Worm (Caenorhabditis elegans) whole organism, young adult: ENCODE results near the gene K08H2.5.

Experiments used
- C06A6.2 ChIP-seq: fragments of 200-800 bp; sonication (Bioruptor generic); conservative IDR thresholded peaks from 2 replicates; pipeline ENCODE4 v1.3.6; 2022; ENCODE audit warnings: missing genetic modification characterization, missing compliant biosample characterization
- C17E4.6 ChIP-seq: fragments of 200-800 bp; sonication (Bioruptor generic); IDR thresholded peaks from 2 replicates; pipeline ENCODE4 v1.3.6; 2022; ENCODE audit warnings: missing genetic modification reagents, missing genetic modification characterization, missing compliant biosample characterization
- F10E7.11 ChIP-seq: sonication (generic microtip); optimal IDR thresholded peaks from 2 replicates; lab custom pipeline; 2017; ENCODE audit warnings: mild to moderate bottlenecking, missing genetic modification characterization, moderate library complexity, missing compliant biosample characterization
- F57A8.1 ChIP-seq: fragments of 200-800 bp; sonication (Bioruptor generic); optimal IDR thresholded peaks from 2 replicates; lab custom pipeline; 2018; ENCODE audit warnings: mild to moderate bottlenecking, missing genetic modification characterization, moderate library complexity, missing compliant biosample characterization
- F57C9.4 ChIP-seq: sonication (generic microtip); optimal IDR thresholded peaks from 2 replicates; lab custom pipeline; 2017; ENCODE audit warnings: mild to moderate bottlenecking, missing genetic modification characterization, missing compliant biosample characterization
- T07F8.4 ChIP-seq: sonication (generic microtip); optimal IDR thresholded peaks from 2 replicates; lab custom pipeline; 2016; ENCODE audit warnings: mild to moderate bottlenecking, missing genetic modification characterization, moderate library complexity, missing compliant biosample characterization
- Y53G8AR.9 ChIP-seq: fragments of 200-800 bp; sonication (Bioruptor generic); conservative IDR thresholded peaks from 2 replicates; pipeline ENCODE4 v1.3.6; 2022; ENCODE audit warnings: missing genetic modification reagents, missing genetic modification characterization, missing compliant biosample characterization
- Y56A3A.18 ChIP-seq: fragments of 200-800 bp; sonication (Bioruptor generic); IDR thresholded peaks from 2 replicates; pipeline ENCODE4 v1.3.6; 2022; ENCODE audit warnings: missing genetic modification reagents, missing genetic modification characterization, missing compliant biosample characterization
- ZK185.1 ChIP-seq: sonication (generic microtip); optimal IDR thresholded peaks from 2 replicates; lab custom pipeline; 2016; ENCODE audit warnings: mild to moderate bottlenecking, missing genetic modification characterization, missing compliant biosample characterization; ENCODE audit not compliant: poor library complexity, severe bottlenecking
- bed-1 ChIP-seq: fragments of 200-800 bp; sonication (Bioruptor generic); IDR thresholded peaks from 2 replicates; pipeline ENCODE4 v1.3.6; 2022; ENCODE audit warnings: missing genetic modification reagents, missing genetic modification characterization, missing compliant biosample characterization
- ceh-40 ChIP-seq: fragments of 200-800 bp; sonication (Bioruptor generic); IDR thresholded peaks from 2 replicates; pipeline ENCODE4 v1.3.6; 2022; ENCODE audit warnings: missing genetic modification characterization, missing compliant biosample characterization
- ceh-58 ChIP-seq: fragments of 200-800 bp; sonication (Bioruptor generic); IDR thresholded peaks from 2 replicates; pipeline ENCODE4 v1.3.6; 2022; ENCODE audit warnings: missing genetic modification characterization, missing compliant biosample characterization
- fkh-3 ChIP-seq: sonication (generic microtip); optimal IDR thresholded peaks from 2 replicates; lab custom pipeline; 2016; ENCODE audit warnings: mild to moderate bottlenecking, missing genetic modification characterization, missing compliant biosample characterization
- hlh-12 ChIP-seq: sonication (generic microtip); optimal IDR thresholded peaks from 2 replicates; lab custom pipeline; 2016; ENCODE audit warnings: missing genetic modification characterization, missing compliant biosample characterization
- hmg-1.2 ChIP-seq: fragments of 200-800 bp; sonication (Bioruptor generic); IDR thresholded peaks from 2 replicates; pipeline ENCODE4 v1.3.6; 2022; ENCODE audit warnings: missing genetic modification reagents, missing genetic modification characterization, missing compliant biosample characterization
- hrde-1 ChIP-seq: sonication (generic microtip); optimal IDR thresholded peaks from 2 replicates; lab custom pipeline; 2016; ENCODE audit warnings: missing genetic modification characterization, mild to moderate bottlenecking, missing compliant biosample characterization, moderate library complexity, missing genotype, missing genetic modification reagents, borderline replicate concordance
- hsf-1 ChIP-seq: fragments of 200-800 bp; sonication (Bioruptor generic); IDR thresholded peaks from 2 replicates; pipeline ENCODE4 v1.3.6; 2022; ENCODE audit warnings: missing genetic modification reagents, missing genetic modification characterization, missing compliant biosample characterization
- lin-26 ChIP-seq: fragments of 200-800 bp; sonication (Bioruptor generic); IDR thresholded peaks from 2 replicates; pipeline ENCODE4 v1.3.6; 2022; ENCODE audit warnings: missing genetic modification reagents, missing genetic modification characterization, missing compliant biosample characterization
- lin-54 ChIP-seq: fragments of 200-800 bp; sonication (Bioruptor generic); optimal IDR thresholded peaks from 2 replicates; lab custom pipeline; 2018; ENCODE audit warnings: mild to moderate bottlenecking, missing genetic modification characterization, missing compliant biosample characterization
- lsl-1 ChIP-seq: fragments of 200-800 bp; sonication (Bioruptor generic); optimal IDR thresholded peaks from 2 replicates; lab custom pipeline; 2018; ENCODE audit warnings: mild to moderate bottlenecking, missing genetic modification characterization, moderate library complexity, missing compliant biosample characterization
- madf-10 ChIP-seq: sonication (generic microtip); optimal IDR thresholded peaks from 2 replicates; lab custom pipeline; 2016; ENCODE audit warnings: mild to moderate bottlenecking, missing genetic modification characterization, missing compliant biosample characterization
- madf-3 ChIP-seq: fragments of 200-800 bp; sonication (Bioruptor generic); IDR thresholded peaks from 2 replicates; pipeline ENCODE4 v1.3.6; 2022; ENCODE audit warnings: missing genetic modification reagents, missing genetic modification characterization, missing compliant biosample characterization
- madf-6 ChIP-seq: fragments of 200-800 bp; sonication (Bioruptor generic); IDR thresholded peaks from 2 replicates; pipeline ENCODE4 v1.3.6; 2022; ENCODE audit warnings: missing genetic modification reagents, missing genetic modification characterization, missing compliant biosample characterization
- mcd-1 ChIP-seq: fragments of 200-800 bp; sonication (Bioruptor generic); IDR thresholded peaks from 2 replicates; pipeline ENCODE4 v1.3.6; 2022; ENCODE audit warnings: missing genetic modification reagents, missing genetic modification characterization, missing compliant biosample characterization
- nfya-1 ChIP-seq: sonication (generic microtip); optimal IDR thresholded peaks from 2 replicates; lab custom pipeline; 2017; ENCODE audit warnings: antibody characterized with exemption, missing compliant biosample characterization, missing genetic modification characterization, borderline replicate concordance; ENCODE audit not compliant: insufficient read depth
- nhr-120 ChIP-seq: fragments of 200-800 bp; sonication (Bioruptor generic); IDR thresholded peaks from 2 replicates; pipeline ENCODE4 v1.3.6; 2022; ENCODE audit warnings: missing genetic modification characterization, missing compliant biosample characterization
- nhr-179 ChIP-seq: sonication (generic microtip); optimal IDR thresholded peaks from 2 replicates; lab custom pipeline; 2016; ENCODE audit warnings: mild to moderate bottlenecking, missing genetic modification characterization, missing compliant biosample characterization
- nhr-90 ChIP-seq: sonication (generic microtip); optimal IDR thresholded peaks from 2 replicates; lab custom pipeline; 2016; ENCODE audit warnings: missing genotype, mild to moderate bottlenecking, missing genetic modification characterization, missing compliant biosample characterization
- pbrm-1 ChIP-seq: fragments of 200-800 bp; sonication (Bioruptor generic); IDR thresholded peaks from 2 replicates; pipeline ENCODE4 v1.3.6; 2022; ENCODE audit warnings: missing genetic modification reagents, missing genetic modification characterization, missing compliant biosample characterization
- rec-8 ChIP-seq, 2 experiments: sonication (generic microtip); optimal IDR thresholded peaks; 2 replicates each; lab custom pipeline; 2016; ENCODE audit warnings: mild to moderate bottlenecking in 2 of 2, missing genetic modification characterization in 2 of 2, missing genetic modification reagents in 2 of 2, missing genotype in 2 of 2, missing biosample characterization in 1 of 2, missing compliant biosample characterization in 1 of 2, moderate library complexity in 1 of 2
- sea-2 ChIP-seq: fragments of 200-800 bp; sonication (Bioruptor generic); IDR thresholded peaks from 2 replicates; pipeline ENCODE4 v1.3.6; 2022; ENCODE audit warnings: missing genetic modification characterization, missing compliant biosample characterization
- snpc-3.4 ChIP-seq: sonication (generic microtip); optimal IDR thresholded peaks from 2 replicates; lab custom pipeline; 2017; ENCODE audit warnings: missing genetic modification characterization, mild to moderate bottlenecking, missing compliant biosample characterization, antibody characterized with exemption, moderate library complexity, missing genotype, missing genetic modification reagents
- snpc-4 ChIP-seq, 5 experiments: fragments of 150-350 bp in 1 of 5; sonication (generic microtip) in 4 of 5; optimal IDR thresholded peaks; 2 replicates each; lab custom pipeline; 2014 to 2018; ENCODE audit warnings: missing genetic modification characterization in 5 of 5, missing biosample characterization in 3 of 5, antibody characterized with exemption in 2 of 5, mild to moderate bottlenecking in 2 of 5, missing compliant biosample characterization in 2 of 5, missing genotype in 2 of 5, moderate library complexity in 2 of 5, missing genetic modification reagents in 1 of 5
- somi-1 ChIP-seq: fragments of 200-800 bp; sonication (Bioruptor generic); optimal IDR thresholded peaks from 2 replicates; lab custom pipeline; 2018; ENCODE audit warnings: mild to moderate bottlenecking, missing genetic modification characterization, missing compliant biosample characterization
- sptf-2 ChIP-seq: fragments of 200-800 bp; sonication (Bioruptor generic); optimal IDR thresholded peaks from 2 replicates; lab custom pipeline; 2018; ENCODE audit warnings: mild to moderate bottlenecking, missing genetic modification characterization, missing compliant biosample characterization
- tbp1 ChIP-seq: fragments of 200-800 bp; sonication (Bioruptor generic); optimal IDR thresholded peaks from 2 replicates; lab custom pipeline; 2018; ENCODE audit warnings: mild to moderate bottlenecking, missing genetic modification characterization, missing compliant biosample characterization
- unc-130 ChIP-seq: sonication (generic microtip); optimal IDR thresholded peaks from 2 replicates; lab custom pipeline; 2016; ENCODE audit warnings: missing genetic modification reagents, missing genetic modification characterization, missing compliant biosample characterization
- zim-3 ChIP-seq: sonication (generic microtip); optimal IDR thresholded peaks from 2 replicates; lab custom pipeline; 2017; ENCODE audit warnings: mild to moderate bottlenecking, missing genetic modification characterization, moderate library complexity, missing compliant biosample characterization
- ztf-26 ChIP-seq: sonication (generic microtip); optimal IDR thresholded peaks from 2 replicates; lab custom pipeline; 2017; ENCODE audit warnings: missing genetic modification characterization, missing compliant biosample characterization
- ztf-3 ChIP-seq: fragments of 200-800 bp; sonication (Bioruptor generic); optimal IDR thresholded peaks from 2 replicates; lab custom pipeline; 2018; ENCODE audit warnings: mild to moderate bottlenecking, missing genetic modification characterization, missing compliant biosample characterization

The K08H2.5 gene

DNA sequence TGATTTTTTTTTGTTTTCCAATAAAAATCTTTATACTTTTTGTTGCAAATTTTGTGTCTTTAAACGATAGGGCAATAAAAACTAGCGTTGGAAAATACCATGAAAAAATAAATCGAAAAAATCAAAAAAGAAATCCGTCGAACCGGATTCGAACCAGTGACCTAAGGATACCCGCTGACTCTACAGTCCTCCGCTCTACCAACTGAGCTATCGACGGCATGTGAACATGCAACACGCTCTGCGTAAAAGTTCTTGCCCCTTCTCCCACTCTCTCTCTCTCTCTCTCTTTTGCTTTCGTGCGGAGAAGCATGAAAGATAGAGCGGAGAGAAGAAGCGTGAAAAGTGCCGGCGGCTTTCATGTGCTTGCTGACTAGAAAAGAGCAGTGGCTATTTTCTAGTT is 22.4 kb upstream of the K08H2.5 start (continued):
- TF ChIP-seq nfya-1 (tag; lab: Kevin White, UChicago) (no peak), ceh-58 (GFP tag; lab: Robert Waterston, UW) (no peak), ceh-40 (GFP tag; lab: Robert Waterston, UW) (peak; percentile 66; the same call in 1 of the 2 replicates), lin-54 (GFP tag; lab: Kevin White, UChicago) (no peak), snpc-3.4 (peak; percentile 60), tbp1 (GFP tag; lab: Kevin White, UChicago) (peak; percentile 97), nhr-90 (peak; percentile 84), nhr-120 (no peak), F57A8.1 (GFP tag; lab: Kevin White, UChicago) (peak; percentile 41), ztf-3 (no peak), sea-2 (GFP tag; lab: Robert Waterston, UW) (0 out of 2 replicates have a peak, but pooled peaks have one; percentile 61), fkh-3 (tag; lab: Kevin White, UChicago) (peak; percentile 62), F10E7.11 (tag; lab: Kevin White, UChicago) (no peak), C06A6.2 (no peak), madf-10 (peak; percentile 64), madf-3 (no peak), lsl-1 (GFP tag; lab: Kevin White, UChicago) (no peak), ztf-26 (tag; lab: Kevin White, UChicago) (no peak), bed-1 (GFP tag; lab: Robert Waterston, UW) (no peak), somi-1 (GFP tag; lab: Kevin White, UChicago) (peak; percentile 55), C17E4.6 (GFP tag; lab: Robert Waterston, UW) (no peak), madf-6 (no peak; the same call in none of the 2 replicates), F57C9.4 (tag; lab: Kevin White, UChicago) (no peak), rec-8 (tag; optimal IDR thresholded peaks at IDR 0.05; lab: Kevin White, UChicago) (peak; percentile 44 to 68), lin-26 (GFP tag; lab: Robert Waterston, UW) (peak; percentile 92), Y53G8AR.9 (GFP tag; lab: Robert Waterston, UW) (0 out of 2 replicates have a peak, but pooled peaks have one; percentile 38), snpc-4 (GFP tag; optimal IDR thresholded peaks at IDR 0.05; lab: Kevin White, UChicago) (no peak), snpc-4 (tag; optimal IDR thresholded peaks at IDR 0.05; lab: Kevin White, UChicago) (peak in 3 of 4 experiments; percentile 49 to 71 (median 71)), T07F8.4 (peak; percentile 42), zim-3 (peak; percentile 65), nhr-179 (tag; lab: Kevin White, UChicago) (no peak), sptf-2 (GFP tag; lab: Kevin White, UChicago) (no peak), hrde-1 (tag; lab: Kevin White, UChicago) (peak; percentile 61), Y56A3A.18 (peak; percentile 86), ZK185.1 (tag; lab: Kevin White, UChicago) (peak; percentile 60), hsf-1 (GFP tag; lab: Robert Waterston, UW) (no peak), unc-130 (GFP tag; lab: Kevin White, UChicago) (peak; percentile 30), pbrm-1 (GFP tag; lab: Robert Waterston, UW) (peak; percentile 88), hlh-12 (peak; percentile 41), mcd-1 (no peak), hmg-1.2 (GFP tag; lab: Robert Waterston, UW) (peak; percentile 83)
